Fruit fly (Drosophila melanogaster) whole organism, embryonic: Measurements from ENCODE around the gene cue.

Source experiments
- GATAe ChIP-seq: fragments of 200-800 bp; sonication (Bioruptor generic); conservative IDR thresholded peaks from 2 replicates; pipeline ENCODE4 v1.3.6; 2022; ENCODE audit warnings: missing biosample characterization, missing genetic modification characterization
- Rfx ChIP-seq: fragments of 200-800 bp; sonication (Bioruptor generic); IDR thresholded peaks from 2 replicates; pipeline ENCODE4 v1.3.6; 2022; ENCODE audit warnings: missing biosample characterization, missing genetic modification characterization

dm6 chr3L:1464465-1464864 lies 52.6 kb downstream of the cue start:
- TF ChIP-seq GATAe (GFP tag; lab: Robert Waterston, UW) (no peak), Rfx (GFP tag; lab: Robert Waterston, UW) (no peak)
